Worm (Caenorhabditis elegans) whole organism, L1 larva: ENCODE results near the gene C08F11.3.

Experiments
- alr-1 ChIP-seq: fragments of 200-800 bp; sonication (Bioruptor generic); optimal IDR thresholded peaks from 2 replicates; lab custom pipeline; 2018; ENCODE audit warnings: borderline replicate concordance, mild to moderate bottlenecking, missing genetic modification characterization, missing compliant biosample characterization
- aly-2 ChIP-seq: fragments of 150-350 bp; optimal IDR thresholded peaks from 2 replicates; lab custom pipeline; 2014; ENCODE audit warnings: missing biosample characterization, missing genetic modification characterization
- ama-1 ChIP-seq: fragments of 150-350 bp; optimal IDR thresholded peaks from 2 replicates; lab custom pipeline; 2014
- ceh-88 ChIP-seq: fragments of 200-800 bp; sonication (Bioruptor generic); IDR thresholded peaks from 2 replicates; pipeline ENCODE4 v1.3.6; 2022; ENCODE audit warnings: missing genetic modification characterization, missing compliant biosample characterization
- ces-1 ChIP-seq: fragments of 150-350 bp; optimal IDR thresholded peaks from 2 replicates; lab custom pipeline; 2014; ENCODE audit warnings: missing biosample characterization, missing genetic modification reagents, missing genetic modification characterization
- fkh-8 ChIP-seq: sonication (generic microtip); optimal IDR thresholded peaks from 2 replicates; lab custom pipeline; 2016; ENCODE audit warnings: mild to moderate bottlenecking, missing genetic modification characterization, missing compliant biosample characterization
- lir-3 ChIP-seq: sonication (generic microtip); optimal IDR thresholded peaks from 2 replicates; lab custom pipeline; 2016; ENCODE audit warnings: mild to moderate bottlenecking, missing genetic modification characterization, moderate library complexity, missing compliant biosample characterization; ENCODE audit not compliant: poor library complexity
- nhr-11 ChIP-seq: fragments of 150-350 bp; optimal IDR thresholded peaks from 2 replicates; lab custom pipeline; 2014; ENCODE audit warnings: missing biosample characterization, missing genetic modification characterization
- nhr-12 ChIP-seq: sonication (generic microtip); optimal IDR thresholded peaks from 2 replicates; lab custom pipeline; 2017; ENCODE audit warnings: missing biosample characterization, missing genetic modification characterization
- nhr-28 ChIP-seq: fragments of 150-350 bp; optimal IDR thresholded peaks from 2 replicates; lab custom pipeline; 2014; ENCODE audit warnings: missing biosample characterization, missing genetic modification characterization
- nhr-90 ChIP-seq: sonication (generic microtip); optimal IDR thresholded peaks from 2 replicates; lab custom pipeline; 2016; ENCODE audit warnings: mild to moderate bottlenecking, missing genetic modification characterization, missing compliant biosample characterization; ENCODE audit not compliant: poor library complexity
- rnt-1 ChIP-seq: sonication (generic microtip); optimal IDR thresholded peaks from 2 replicates; lab custom pipeline; 2016; ENCODE audit warnings: mild to moderate bottlenecking, missing genetic modification characterization, moderate library complexity, missing compliant biosample characterization
- unc-62 ChIP-seq: fragments of 150-350 bp; optimal IDR thresholded peaks from 2 replicates; lab custom pipeline; 2014; ENCODE audit warnings: missing biosample characterization, missing genetic modification reagents, missing genetic modification characterization
- zag-1 ChIP-seq: fragments of 150-350 bp; optimal IDR thresholded peaks from 2 replicates; lab custom pipeline; 2014; ENCODE audit warnings: missing biosample characterization, missing genetic modification characterization

DNA sequence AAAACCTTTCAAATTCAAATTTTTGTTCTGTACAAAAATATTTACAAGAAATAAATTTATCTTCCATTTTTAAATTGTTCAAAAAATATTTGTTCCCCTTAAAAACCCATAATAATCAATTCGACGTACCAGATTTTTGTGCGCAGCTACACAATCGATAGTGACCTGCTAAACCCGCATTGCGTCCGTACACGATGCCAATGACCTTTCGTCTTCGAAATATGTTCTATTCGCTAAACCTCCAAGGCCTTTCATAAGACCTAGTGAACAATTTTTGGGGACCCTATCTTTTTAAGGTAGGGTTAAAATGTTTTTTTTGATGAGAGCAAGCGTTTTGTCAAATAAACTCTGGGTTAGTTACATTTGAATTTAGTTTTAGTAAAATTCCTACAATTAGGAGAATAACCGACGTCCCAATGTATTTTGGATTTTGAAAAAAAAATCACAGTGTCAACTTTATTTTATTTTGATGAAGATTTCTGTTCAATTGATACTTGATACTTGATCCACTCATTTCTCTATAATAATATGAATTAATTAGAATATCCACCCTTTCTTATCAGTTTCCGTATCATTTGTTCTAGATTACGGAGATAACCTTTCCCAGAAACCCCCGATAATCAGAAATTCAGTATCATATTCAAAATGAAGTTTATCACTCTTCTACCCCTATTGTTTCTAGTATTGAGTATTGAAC lies 17.2 kb upstream of the C08F11.3 start, which contains the start of gene Y45F10B.59:
- TF ChIP-seq nhr-28 (tag; lab: Kevin White, UChicago), result no peak
- TF ChIP-seq fkh-8 (tag; lab: Kevin White, UChicago), result no peak
- TF ChIP-seq nhr-90 (tag; lab: Kevin White, UChicago), result peak; percentile 43
- TF ChIP-seq aly-2, result no peak
- TF ChIP-seq nhr-11, result no peak
- no peak for TF ChIP-seq lir-3 (tag; lab: Kevin White, UChicago)
- no peak for TF ChIP-seq zag-1
- TF ChIP-seq unc-62 (GFP tag; lab: Kevin White, UChicago), result no peak
- TF ChIP-seq nhr-12, result no peak
- TF ChIP-seq ama-1 (lab: Kevin White, UChicago), result no peak
- TF ChIP-seq ceh-88 (GFP tag; lab: Robert Waterston, UW), result no peak
- no peak for TF ChIP-seq rnt-1 (tag; lab: Kevin White, UChicago)
- TF ChIP-seq alr-1, result no peak
- no peak for TF ChIP-seq ces-1 (GFP tag; lab: Kevin White, UChicago)
